Worm (Caenorhabditis elegans) whole organism, midembryonic: ENCODE results near the gene F55B12.10.

ENCODE experiments used
- klf-2 ChIP-seq: fragments of 200-800 bp; sonication (Bioruptor generic); conservative IDR thresholded peaks from 2 replicates; pipeline ENCODE4 v1.3.6; 2022; ENCODE audit warnings: missing genetic modification reagents, missing genetic modification characterization, missing compliant biosample characterization
- ref-1 ChIP-seq: fragments of 200-800 bp; sonication (Bioruptor generic); conservative IDR thresholded peaks from 2 replicates; pipeline ENCODE4 v1.3.6; 2022; ENCODE audit warnings: missing genetic modification reagents, missing genetic modification characterization, missing compliant biosample characterization
- ztf-29 ChIP-seq: fragments of 200-800 bp; sonication (Bioruptor generic); IDR thresholded peaks from 2 replicates; pipeline ENCODE4 v1.3.6; 2022; ENCODE audit warnings: missing genetic modification reagents, missing genetic modification characterization, missing compliant biosample characterization

DNA sequence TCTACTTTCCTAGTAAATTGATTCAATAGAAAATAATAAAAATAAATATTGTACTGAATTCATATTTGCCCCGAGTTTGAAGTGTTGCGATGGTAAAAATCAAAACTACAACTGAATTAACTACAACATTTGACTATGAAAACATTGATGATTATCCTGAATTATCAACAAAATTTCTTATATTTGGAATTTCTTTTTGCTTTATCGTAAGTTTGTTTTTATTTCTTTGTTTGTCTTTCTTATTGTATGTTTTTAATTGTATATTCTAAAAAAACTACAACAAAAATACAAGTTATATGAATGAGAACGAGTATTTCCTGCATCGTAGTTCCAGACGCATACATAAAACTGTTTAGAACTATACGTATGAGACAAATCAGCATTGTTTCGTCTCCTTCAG lies 2.4 kb upstream of the F55B12.10 start, which contains the start of gene srx-128:
- TF ChIP-seq ref-1, result no peak
- no peak for TF ChIP-seq ztf-29 (GFP tag; lab: Robert Waterston, UW)
- TF ChIP-seq klf-2, result no peak
